Worm (Caenorhabditis elegans): ENCODE results near the gene C18A3.11.

The C18A3.11 gene

ce11 chrII:5693893-5694292 is 36.9 kb upstream of the C18A3.11 start, which contains the start of gene C25H3.3:
Gene C25H3.3, plus strand, starts transcription at chrII:5694193.
- TF ChIP-seq efl-1 (optimal IDR thresholded peaks at IDR 0.05): no peak
- TF ChIP-seq efl-1 (GFP tag; optimal IDR thresholded peaks at IDR 0.05 in 1 of 2): peak in 1 of 2 experiments; percentile 61
- no peak for TF ChIP-seq unc-98 (GFP tag; IDR thresholded peaks at IDR 0.05)

ce11 chrII:5694798-5695197 is 36.0 kb upstream of the C18A3.11 start, which contains the start of gene C25H3.14:
Gene C25H3.14, plus strand, starts transcription at chrII:5695098.
- TF ChIP-seq unc-86 (tag; optimal IDR thresholded peaks at IDR 0.05): no peak
- TF ChIP-seq nhr-47 (tag; optimal IDR thresholded peaks at IDR 0.05): no peak
- TF ChIP-seq ceh-63 (GFP tag; optimal IDR thresholded peaks at IDR 0.05): no peak
- no peak for TF ChIP-seq irx-1 (tag; optimal IDR thresholded peaks at IDR 0.05)
- no peak for TF ChIP-seq snu-23 (GFP tag; optimal IDR thresholded peaks at IDR 0.05)
- TF ChIP-seq sup-37 (GFP tag; optimal IDR thresholded peaks at IDR 0.05): no peak

- TF ChIP-seq unc-86 (tag; optimal IDR thresholded peaks at IDR 0.05) (no peak), lir-3 (tag; optimal IDR thresholded peaks at IDR 0.05; ENCODE audit: poor library complexity) (no peak)
Observed at ce11 chrII:5696218-5696617, 34.6 kb upstream of the C18A3.11 start.

ce11 chrII:5697338-5697737 is 33.5 kb upstream of the C18A3.11 start:
- TF ChIP-seq hlh-4 (tag; optimal IDR thresholded peaks at IDR 0.05): no peak
- no peak for TF ChIP-seq pax-3 (tag; optimal IDR thresholded peaks at IDR 0.05)
- no peak for TF ChIP-seq zag-1 (tag; optimal IDR thresholded peaks at IDR 0.05)
- TF ChIP-seq blmp-1 (tag; optimal IDR thresholded peaks at IDR 0.05): no peak
- TF ChIP-seq ceh-82 (tag; optimal IDR thresholded peaks at IDR 0.05): no peak
- TF ChIP-seq nhr-12 (tag; optimal IDR thresholded peaks at IDR 0.05): no peak
- no peak for TF ChIP-seq ces-1 (GFP tag; optimal IDR thresholded peaks at IDR 0.05)
- TF ChIP-seq unc-98 (GFP tag; IDR thresholded peaks at IDR 0.05): no peak
- no peak for TF ChIP-seq ztf-4 (tag; optimal IDR thresholded peaks at IDR 0.05)
- TF ChIP-seq ama-1 (optimal IDR thresholded peaks at IDR 0.05): no peak
- no peak for TF ChIP-seq nhr-237 (tag; optimal IDR thresholded peaks at IDR 0.05)
- TF ChIP-seq sox-4 (tag; optimal IDR thresholded peaks at IDR 0.05): no peak

ce11 chrII:5698254-5698653 is 32.6 kb upstream of the C18A3.11 start:
- peak; percentile 56 for TF ChIP-seq nhr-85 (tag)
- TF ChIP-seq tbx-2 (tag; optimal IDR thresholded peaks at IDR 0.05): peak; percentile 57
- peak; percentile 52 for TF ChIP-seq mep-1 (tag; optimal IDR thresholded peaks at IDR 0.05)
- no peak for TF ChIP-seq isw-1 (GFP tag; IDR thresholded peaks at IDR 0.05)
- peak; percentile 25 for TF ChIP-seq swsn-7 (tag; optimal IDR thresholded peaks at IDR 0.05)
- peak; percentile 46 for TF ChIP-seq vab-15 (tag; optimal IDR thresholded peaks at IDR 0.05)
- peak in 1 of 2 experiments; percentile 26 for TF ChIP-seq mdl-1 (tag; optimal IDR thresholded peaks at IDR 0.05)
- peak; percentile 85 for TF ChIP-seq lin-14 (GFP tag; optimal IDR thresholded peaks at IDR 0.05)
- TF ChIP-seq pag-3 (tag; optimal IDR thresholded peaks at IDR 0.05; ENCODE audit: borderline replicate concordance, insufficient read depth): peak; percentile 81
- TF ChIP-seq fos-1 (tag; optimal IDR thresholded peaks at IDR 0.05): no peak
- peak; percentile 38 for TF ChIP-seq blmp-1 (tag; optimal IDR thresholded peaks at IDR 0.05)
- TF ChIP-seq snu-23 (GFP tag; optimal IDR thresholded peaks at IDR 0.05): peak; percentile 77
- peak; percentile 81 for TF ChIP-seq unc-130 (tag; optimal IDR thresholded peaks at IDR 0.05)
- peak; percentile 57 for TF ChIP-seq rnt-1 (tag; optimal IDR thresholded peaks at IDR 0.05)
- peak; percentile 77 for TF ChIP-seq nhr-20 (tag; optimal IDR thresholded peaks at IDR 0.05)
- no peak for TF ChIP-seq snpc-4 (tag; optimal IDR thresholded peaks at IDR 0.05)
- TF ChIP-seq skn-1 (tag; optimal IDR thresholded peaks at IDR 0.05): peak; percentile 4
- no peak for TF ChIP-seq nhr-237 (tag; optimal IDR thresholded peaks at IDR 0.05)
- peak in 2 of 3 experiments; percentile 23 to 44 for TF ChIP-seq dpl-1 (GFP tag; optimal IDR thresholded peaks at IDR 0.05)
- no peak for TF ChIP-seq nhr-90 (tag; optimal IDR thresholded peaks at IDR 0.05; ENCODE audit: poor library complexity)
- TF ChIP-seq lsy-2 (tag; optimal IDR thresholded peaks at IDR 0.05): peak; percentile 44 to 55
- TF ChIP-seq elt-2 (tag; optimal IDR thresholded peaks at IDR 0.05): peak; percentile 51
- peak; percentile 35 for TF ChIP-seq ztf-4 (tag; optimal IDR thresholded peaks at IDR 0.05)
- TF ChIP-seq lin-13 (GFP tag; optimal IDR thresholded peaks at IDR 0.05): peak; percentile 57
- TF ChIP-seq nhr-71 (tag; optimal IDR thresholded peaks at IDR 0.05): peak; percentile 88
- TF ChIP-seq nhr-47 (tag; optimal IDR thresholded peaks at IDR 0.05): peak; percentile 33
- TF ChIP-seq nhr-11 (tag; optimal IDR thresholded peaks at IDR 0.05): peak; percentile 36
- peak in 2 of 6 experiments; percentile 51 to 85 for TF ChIP-seq elt-3 (tag; optimal IDR thresholded peaks at IDR 0.05)
- TF ChIP-seq fkh-4 (tag; optimal IDR thresholded peaks at IDR 0.05; ENCODE audit: borderline replicate concordance): no peak
- TF ChIP-seq dsc-1 (tag; optimal IDR thresholded peaks at IDR 0.05): no peak
